Worm (Caenorhabditis elegans) whole organism, L4/young adult: ENCODE data around the gene C15F1.2.

Experiments used
- W03F9.2 ChIP-seq: fragments of 150-350 bp; optimal IDR thresholded peaks from 2 replicates; lab custom pipeline; 2014; ENCODE audit warnings: missing biosample characterization, missing genetic modification characterization
- dao-5 ChIP-seq: sonication (generic microtip); optimal IDR thresholded peaks from 2 replicates; lab custom pipeline; 2016; ENCODE audit warnings: missing genotype, missing genetic modification characterization, moderate library complexity, missing compliant biosample characterization
- him-1 ChIP-seq: sonication (generic microtip); optimal IDR thresholded peaks from 2 replicates; lab custom pipeline; 2016; ENCODE audit warnings: missing genotype, missing genetic modification reagents, missing genetic modification characterization, missing compliant biosample characterization

DNA sequence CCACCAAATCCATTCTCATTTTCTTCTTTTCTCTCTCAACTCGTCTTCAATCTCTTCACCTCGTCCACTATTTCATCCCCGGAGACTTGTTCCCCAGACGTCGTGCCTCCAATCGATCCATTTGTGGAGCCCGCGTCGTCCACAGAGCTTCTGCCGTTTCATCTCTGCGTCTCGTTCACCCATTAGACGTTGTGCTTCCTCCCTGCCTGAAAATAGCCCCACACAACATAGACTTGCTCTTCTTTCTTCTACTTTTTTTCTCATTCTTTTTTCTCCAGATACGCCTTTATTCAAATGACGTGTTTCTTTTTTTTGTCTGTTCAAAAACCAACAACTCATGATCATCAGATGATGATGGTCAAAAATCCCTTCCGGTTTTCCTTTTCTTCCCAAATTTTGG lies 13.2 kb downstream of the C15F1.2 start:
- TF ChIP-seq him-1 (tag; lab: Kevin White, UChicago) (peak; percentile 95), W03F9.2 (tag; lab: Kevin White, UChicago) (no peak), dao-5 (tag; lab: Kevin White, UChicago) (no peak)
